Worm (Caenorhabditis elegans) whole organism, L2 larva: ENCODE results near the gene umps-1.

Source experiments
- C34F6.9 ChIP-seq: fragments of 150-350 bp; optimal IDR thresholded peaks from 2 replicates; lab custom pipeline; 2014; ENCODE audit warnings: missing biosample characterization, missing genetic modification characterization
- F13H6.1 ChIP-seq: sonication (generic microtip); optimal IDR thresholded peaks from 2 replicates; lab custom pipeline; 2016; ENCODE audit warnings: missing genetic modification characterization, missing compliant biosample characterization
- Y55F3AM.14 ChIP-seq: fragments of 200-800 bp; sonication (Bioruptor generic); optimal IDR thresholded peaks from 2 replicates; lab custom pipeline; 2018; ENCODE audit warnings: mild to moderate bottlenecking, missing genetic modification characterization, missing compliant biosample characterization
- ZK546.5 ChIP-seq: sonication (generic microtip); optimal IDR thresholded peaks from 2 replicates; lab custom pipeline; 2017; ENCODE audit warnings: missing biosample characterization, missing genetic modification characterization
- ceh-82 ChIP-seq: fragments of 150-350 bp; optimal IDR thresholded peaks from 2 replicates; lab custom pipeline; 2014; ENCODE audit warnings: missing biosample characterization, missing genetic modification characterization
- crh-2 ChIP-seq: sonication (generic microtip); optimal IDR thresholded peaks from 2 replicates; lab custom pipeline; 2017; ENCODE audit warnings: missing biosample characterization, missing genetic modification characterization
- dmd-4 ChIP-seq: sonication (generic microtip); optimal IDR thresholded peaks from 2 replicates; lab custom pipeline; 2017; ENCODE audit warnings: missing biosample characterization, missing genetic modification characterization
- egl-27 ChIP-seq: sonication (generic microtip); optimal IDR thresholded peaks from 3 replicates; lab custom pipeline; 2017; ENCODE audit warnings: missing biosample characterization, missing genetic modification reagents, missing genetic modification characterization
- elt-1 ChIP-seq: fragments of 150-350 bp; optimal IDR thresholded peaks from 2 replicates; lab custom pipeline; 2014; ENCODE audit warnings: missing biosample characterization, missing genetic modification characterization
- fos-1 ChIP-seq: fragments of 150-350 bp; optimal IDR thresholded peaks from 2 replicates; lab custom pipeline; 2014; ENCODE audit warnings: missing biosample characterization, missing genetic modification characterization
- lin-11 ChIP-seq: fragments of 150-350 bp; sonication (generic microtip); optimal IDR thresholded peaks from 2 replicates; lab custom pipeline; 2014; ENCODE audit warnings: missing biosample characterization, missing genetic modification characterization, inconsistent platforms, mixed read lengths
- lin-13 ChIP-seq: fragments of 150-350 bp; optimal IDR thresholded peaks from 2 replicates; lab custom pipeline; 2014; ENCODE audit warnings: missing biosample characterization, missing genetic modification reagents, missing genetic modification characterization
- lsy-2 ChIP-seq, 2 experiments: fragments of 150-350 bp in 1 of 2; sonication (generic microtip) in 1 of 2; optimal IDR thresholded peaks; 2 replicates each; lab custom pipeline; 2014 to 2017; ENCODE audit warnings: missing biosample characterization in 2 of 2, missing genetic modification characterization in 2 of 2
- mbf-1 ChIP-seq: sonication (generic microtip); optimal IDR thresholded peaks from 2 replicates; lab custom pipeline; 2017; ENCODE audit warnings: missing biosample characterization, missing genetic modification characterization
- nhr-11 ChIP-seq: fragments of 150-350 bp; optimal IDR thresholded peaks from 2 replicates; lab custom pipeline; 2014; ENCODE audit warnings: missing biosample characterization, missing genetic modification characterization
- nhr-21 ChIP-seq: fragments of 150-350 bp; optimal IDR thresholded peaks from 2 replicates; lab custom pipeline; 2014; ENCODE audit warnings: missing biosample characterization, missing genetic modification characterization
- nhr-23 ChIP-seq: fragments of 150-350 bp; optimal IDR thresholded peaks from 2 replicates; lab custom pipeline; 2014; ENCODE audit warnings: missing biosample characterization, missing genetic modification reagents, missing genetic modification characterization
- nhr-237 ChIP-seq: fragments of 150-350 bp; optimal IDR thresholded peaks from 2 replicates; lab custom pipeline; 2014; ENCODE audit warnings: missing biosample characterization, missing genetic modification characterization
- nhr-25 ChIP-seq: fragments of 150-350 bp; sonication (generic microtip); optimal IDR thresholded peaks from 3 replicates; lab custom pipeline; 2014; ENCODE audit warnings: missing biosample characterization, missing genetic modification characterization
- nhr-6 ChIP-seq: fragments of 150-350 bp; optimal IDR thresholded peaks from 2 replicates; lab custom pipeline; 2014; ENCODE audit warnings: missing biosample characterization, missing genetic modification characterization
- sem-4 ChIP-seq: fragments of 150-350 bp; optimal IDR thresholded peaks from 2 replicates; lab custom pipeline; 2014; ENCODE audit warnings: missing biosample characterization, missing genetic modification reagents, missing genetic modification characterization
- skn-1 ChIP-seq: sonication (generic microtip); optimal IDR thresholded peaks from 2 replicates; lab custom pipeline; 2017; ENCODE audit warnings: missing biosample characterization, missing genetic modification characterization
- snpc-4 ChIP-seq: fragments of 150-350 bp; optimal IDR thresholded peaks from 2 replicates; lab custom pipeline; 2014; ENCODE audit warnings: missing biosample characterization, missing genetic modification characterization
- unc-39 ChIP-seq: fragments of 150-350 bp; optimal IDR thresholded peaks from 2 replicates; lab custom pipeline; 2014; ENCODE audit warnings: missing biosample characterization, missing genetic modification characterization
- unc-55 ChIP-seq: fragments of 150-350 bp; sonication (generic microtip); optimal IDR thresholded peaks from 3 replicates; lab custom pipeline; 2014; ENCODE audit warnings: missing biosample characterization, missing genetic modification reagents, missing genetic modification characterization
- unc-62 ChIP-seq: fragments of 150-350 bp; optimal IDR thresholded peaks from 2 replicates; lab custom pipeline; 2014; ENCODE audit warnings: missing biosample characterization, missing genetic modification reagents, missing genetic modification characterization
- zag-1 ChIP-seq: fragments of 150-350 bp; optimal IDR thresholded peaks from 2 replicates; lab custom pipeline; 2014; ENCODE audit warnings: missing biosample characterization, missing genetic modification characterization
- ztf-1 ChIP-seq: fragments of 200-800 bp; sonication (Bioruptor generic); conservative IDR thresholded peaks from 2 replicates; pipeline ENCODE4 v1.3.6; 2022; ENCODE audit warnings: missing genetic modification characterization, missing compliant biosample characterization
- ztf-4 ChIP-seq: fragments of 150-350 bp; optimal IDR thresholded peaks from 2 replicates; lab custom pipeline; 2014; ENCODE audit warnings: missing biosample characterization, missing genetic modification characterization

umps-1 gene

ce11 chrIII:10354591-10354990 lies 2.9 kb downstream of the umps-1 start:
- TF ChIP-seq egl-27 (tag; lab: Kevin White, UChicago) (no peak), crh-2 (tag; lab: Kevin White, UChicago) (peak; percentile 25)

ce11 chrIII:10353423-10353822 lies 4.0 kb downstream of the umps-1 start:
- TF ChIP-seq snpc-4 (tag; lab: Kevin White, UChicago) (no peak), zag-1 (tag; lab: Kevin White, UChicago) (no peak)

ce11 chrIII:10351595-10352207 lies 5.7 kb downstream of the umps-1 start, which contains the start of gene T07C4.3:
Gene T07C4.3, plus strand, starts transcription at chrIII:10352157.
- TF ChIP-seq skn-1 (tag; lab: Kevin White, UChicago), result no peak
- no peak for TF ChIP-seq ZK546.5 (tag; lab: Kevin White, UChicago)
- no peak for TF ChIP-seq ceh-82 (tag; lab: Kevin White, UChicago)
- TF ChIP-seq ztf-4 (tag; lab: Kevin White, UChicago), result no peak
- no peak for TF ChIP-seq elt-1 (tag; lab: Kevin White, UChicago)
- no peak for TF ChIP-seq sem-4 (tag; lab: Kevin White, UChicago)
- no peak for TF ChIP-seq crh-2 (tag; lab: Kevin White, UChicago)
- no peak for TF ChIP-seq nhr-237
- TF ChIP-seq lin-11, result no peak
- TF ChIP-seq nhr-11 (tag; lab: Kevin White, UChicago), result no peak
- TF ChIP-seq, all 48 proteins: peak for 0

DNA sequence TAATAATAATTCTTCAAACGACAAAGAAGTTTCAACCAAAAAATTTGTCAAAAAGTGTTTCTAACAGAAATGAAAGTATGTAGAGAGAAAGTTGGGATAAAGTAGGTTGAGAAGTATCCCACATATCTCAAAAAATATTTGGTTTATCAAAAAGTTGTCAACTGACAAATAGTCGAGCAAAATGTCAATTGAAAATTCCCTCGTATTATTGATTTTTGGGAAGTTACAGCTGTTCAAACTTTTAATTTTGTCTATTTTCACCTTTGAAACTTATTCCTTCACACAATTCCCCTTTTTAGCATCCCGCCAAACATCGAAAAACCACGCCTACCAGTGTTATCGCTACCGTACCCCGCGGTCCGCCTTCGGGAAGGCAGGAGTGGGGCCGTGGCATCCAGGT lies 10.4 kb downstream of the umps-1 start, which contains the start of gene tbx-8:
TSS of gene tbx-8 (plus strand) at position 301 of the 400 bp plus-strand sequence.
- no peak for TF ChIP-seq C34F6.9 (tag; lab: Kevin White, UChicago)
- TF ChIP-seq Y55F3AM.14 (GFP tag; lab: Kevin White, UChicago), result no peak
- no peak for TF ChIP-seq unc-62 (GFP tag; lab: Kevin White, UChicago)
- TF ChIP-seq lin-13 (GFP tag; lab: Kevin White, UChicago), result no peak
- TF ChIP-seq unc-55 (GFP tag; lab: Kevin White, UChicago), result no peak
- TF ChIP-seq nhr-25 (tag; lab: Kevin White, UChicago), result no peak
- TF ChIP-seq dmd-4, result no peak
- no peak for TF ChIP-seq F13H6.1
- no peak for TF ChIP-seq unc-39 (tag; lab: Kevin White, UChicago)
- TF ChIP-seq fos-1 (tag; lab: Kevin White, UChicago), result no peak
- no peak for TF ChIP-seq lsy-2 (tag; optimal IDR thresholded peaks at IDR 0.05; lab: Kevin White, UChicago)
- TF ChIP-seq, all 48 proteins: peak for 0

DNA sequence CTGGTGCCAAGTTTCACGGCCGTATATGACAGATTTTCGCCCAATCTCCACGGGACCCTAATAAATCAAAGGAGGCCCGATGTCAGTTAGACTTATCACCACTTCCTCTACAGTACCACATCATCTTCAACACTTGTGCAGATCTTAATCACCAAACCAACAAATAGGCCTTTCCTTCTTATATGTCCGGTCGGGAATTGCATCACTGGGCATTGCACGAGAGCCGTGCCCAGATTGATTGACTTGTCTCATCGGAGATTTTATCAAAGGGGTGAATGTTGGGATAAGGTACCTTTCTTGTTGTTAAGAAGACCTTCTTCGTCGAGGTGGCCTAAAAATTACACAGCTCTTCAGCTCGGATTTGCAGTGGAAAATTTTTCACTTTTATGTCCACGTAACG lies 12.7 kb downstream of the umps-1 start:
- TF ChIP-seq lsy-2 (tag; optimal IDR thresholded peaks at IDR 0.05; lab: Kevin White, UChicago) (no peak), zag-1 (tag; lab: Kevin White, UChicago) (no peak), ztf-1 (no peak), egl-27 (tag; lab: Kevin White, UChicago) (no peak), nhr-237 (no peak), lin-11 (no peak), ZK546.5 (tag; lab: Kevin White, UChicago) (no peak)

DNA sequence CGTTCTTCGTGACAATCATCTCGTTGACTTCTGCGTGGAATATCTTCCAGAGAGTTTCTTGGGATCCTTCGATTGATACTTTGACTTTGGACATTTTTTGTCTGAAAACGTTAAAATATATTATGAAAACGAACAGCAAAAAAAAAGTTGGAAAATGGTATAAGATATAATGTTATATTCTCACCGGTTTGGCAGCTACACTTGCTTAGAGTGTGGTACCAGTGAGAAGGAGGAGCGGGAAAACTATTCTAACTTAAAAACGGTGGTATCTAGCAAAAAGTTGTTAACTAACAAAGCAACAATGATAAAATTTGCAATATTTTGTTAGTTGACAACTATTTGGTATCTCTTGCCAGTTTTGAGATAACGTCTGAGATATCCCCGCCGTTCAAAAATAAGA lies 15.7 kb downstream of the umps-1 start, which contains the start of gene tbx-9:
TSS of gene tbx-9 (minus strand) at position 101 of the 400 bp plus-strand sequence.
- no peak for TF ChIP-seq mbf-1 (tag; lab: Kevin White, UChicago)

- TF ChIP-seq unc-39 (tag; lab: Kevin White, UChicago) (no peak), elt-1 (tag; lab: Kevin White, UChicago) (no peak), nhr-21 (no peak), snpc-4 (tag; lab: Kevin White, UChicago) (no peak), lsy-2 (tag; optimal IDR thresholded peaks at IDR 0.05; lab: Kevin White, UChicago) (no peak), egl-27 (tag; lab: Kevin White, UChicago) (no peak), nhr-23 (tag; lab: Kevin White, UChicago) (no peak), nhr-6 (tag; lab: Kevin White, UChicago) (no peak), lin-11 (no peak)
Observed at ce11 chrIII:10339949-10340348, 17.5 kb downstream of the umps-1 start.
